Fruit fly (Drosophila melanogaster) whole organism, embryonic: ENCODE results near the gene CG32650.

Experiments
- Atf-2 ChIP-seq: fragments of 200-800 bp; sonication (Bioruptor generic); optimal IDR thresholded peaks from 2 replicates; lab custom pipeline; 2016; ENCODE audit warnings: missing biosample characterization, missing genetic modification characterization
- Bdp1 ChIP-seq: fragments of 200-800 bp; sonication (Bioruptor generic); optimal IDR thresholded peaks from 3 replicates; lab custom pipeline; 2016; ENCODE audit warnings: missing biosample characterization, missing genetic modification characterization
- CG11398 ChIP-seq: fragments of 200-800 bp; sonication (Bioruptor generic); optimal IDR thresholded peaks from 2 replicates; lab custom pipeline; 2016; ENCODE audit warnings: missing biosample characterization, missing genetic modification characterization
- CG13287 ChIP-seq: fragments of 200-800 bp; sonication (Bioruptor generic); IDR thresholded peaks from 2 replicates; pipeline ENCODE4 v1.3.6; 2022; ENCODE audit warnings: missing biosample characterization, missing genetic modification characterization; ENCODE audit not compliant: partially characterized antibody
- CG14014 ChIP-seq: fragments of 200-800 bp; sonication (Bioruptor generic); IDR thresholded peaks from 2 replicates; pipeline ENCODE4 v1.3.6; 2022; ENCODE audit warnings: missing biosample characterization, missing genetic modification characterization
- CG14667 ChIP-seq: fragments of 200-800 bp; sonication (Bioruptor generic); IDR thresholded peaks from 2 replicates; pipeline ENCODE4 v1.3.6; 2022; ENCODE audit warnings: missing biosample characterization, missing genetic modification characterization
- CG15479 ChIP-seq: fragments of 200-800 bp; sonication (Bioruptor generic); optimal IDR thresholded peaks from 3 replicates; lab custom pipeline; 2019; ENCODE audit warnings: missing biosample characterization, mild to moderate bottlenecking, missing genetic modification characterization, moderate library complexity
- CG1603 ChIP-seq: fragments of 200-800 bp; sonication (Bioruptor generic); optimal IDR thresholded peaks from 2 replicates; lab custom pipeline; 2019; ENCODE audit warnings: missing biosample characterization, mild to moderate bottlenecking, missing genetic modification characterization, moderate library complexity
- CG16863 ChIP-seq: fragments of 200-800 bp; sonication (Bioruptor generic); optimal IDR thresholded peaks from 3 replicates; lab custom pipeline; 2016; ENCODE audit warnings: missing biosample characterization, missing genetic modification characterization
- CG17361 ChIP-seq: fragments of 200-800 bp; sonication (Bioruptor generic); IDR thresholded peaks from 3 replicates; pipeline ENCODE4 v1.3.6; 2022; ENCODE audit warnings: missing biosample characterization, missing genetic modification characterization
- CG17612 ChIP-seq: fragments of 200-800 bp; sonication (Bioruptor generic); IDR thresholded peaks from 2 replicates; pipeline ENCODE4 v1.3.6; 2022; ENCODE audit warnings: missing biosample characterization, missing genetic modification characterization
- CG17802 ChIP-seq: fragments of 200-800 bp; sonication (Bioruptor generic); optimal IDR thresholded peaks from 2 replicates; lab custom pipeline; 2018; ENCODE audit warnings: missing biosample characterization, mild to moderate bottlenecking, missing genetic modification characterization, moderate library complexity
- CG18599 ChIP-seq: fragments of 200-800 bp; sonication (Bioruptor generic); optimal IDR thresholded peaks from 3 replicates; lab custom pipeline; 2017; ENCODE audit warnings: missing biosample characterization, missing genetic modification characterization, mild to moderate bottlenecking, moderate library complexity, missing genetic modification reagents
- CG2889 ChIP-seq: fragments of 200-800 bp; sonication (Bioruptor generic); IDR thresholded peaks from 3 replicates; pipeline ENCODE4 v1.3.6; 2022; ENCODE audit warnings: missing biosample characterization, missing genetic modification characterization
- CG30403 ChIP-seq: fragments of 200-800 bp; sonication (Bioruptor generic); optimal IDR thresholded peaks from 3 replicates; lab custom pipeline; 2016; ENCODE audit warnings: missing biosample characterization, missing genetic modification characterization
- CG3281 ChIP-seq: fragments of 200-800 bp; sonication (Bioruptor generic); optimal IDR thresholded peaks from 3 replicates; lab custom pipeline; 2017; ENCODE audit warnings: missing biosample characterization, mild to moderate bottlenecking, missing genetic modification characterization
- CG3726 ChIP-seq: fragments of 200-800 bp; sonication (Bioruptor generic); IDR thresholded peaks from 3 replicates; pipeline ENCODE4, ENCODE4 v1.3.6; 2022; ENCODE audit warnings: missing biosample characterization, missing genetic modification characterization
- CG3838 ChIP-seq: fragments of 200-800 bp; sonication (Bioruptor generic); optimal IDR thresholded peaks from 3 replicates; lab custom pipeline; 2016; ENCODE audit warnings: missing biosample characterization, missing genetic modification characterization
- CG4820 ChIP-seq: fragments of 200-800 bp; sonication (Bioruptor generic); optimal IDR thresholded peaks from 3 replicates; lab custom pipeline; 2016; ENCODE audit warnings: missing biosample characterization, missing genetic modification characterization
- CG6654 ChIP-seq: fragments of 200-800 bp; sonication (Bioruptor generic); optimal IDR thresholded peaks from 2 replicates; lab custom pipeline; 2017; ENCODE audit warnings: missing biosample characterization, mild to moderate bottlenecking, missing genetic modification characterization
- CG8290 ChIP-seq, 3 experiments: fragments of 200-800 bp; sonication (Bioruptor generic); optimal IDR thresholded peaks; 2 replicates each; lab custom pipeline; 2016 to 2019; ENCODE audit warnings: missing biosample characterization in 3 of 3, missing genetic modification characterization in 3 of 3, mild to moderate bottlenecking in 2 of 3, moderate library complexity in 1 of 3
- CG9932 ChIP-seq: fragments of 200-800 bp; sonication (Bioruptor generic); IDR thresholded peaks from 2 replicates; pipeline ENCODE4 v1.3.6; 2022; ENCODE audit warnings: missing biosample characterization, missing genetic modification characterization
- D ChIP-seq, 2 experiments: fragments of 200-800 bp in 1 of 2; fragments of >200 bp in 1 of 2; sonication (Bioruptor generic) in 1 of 2; optimal IDR thresholded peaks; 2 replicates in 1 of 2; 3 replicates in 1 of 2; lab custom pipeline; 2017; ENCODE audit warnings: mild to moderate bottlenecking in 1 of 2, missing biosample characterization in 1 of 2, missing genetic modification characterization in 1 of 2, missing genetic modification reagents in 1 of 2
- Dp ChIP-seq: fragments of 200-800 bp; sonication (Bioruptor generic); optimal IDR thresholded peaks from 2 replicates; lab custom pipeline; 2018; ENCODE audit warnings: missing biosample characterization, mild to moderate bottlenecking, missing genetic modification characterization, moderate library complexity
- Drgx ChIP-seq: fragments of 200-800 bp; sonication (Bioruptor generic); IDR thresholded peaks from 2 replicates; pipeline ENCODE4 v1.3.6; 2022; ENCODE audit warnings: missing biosample characterization, missing genetic modification characterization
- Eip74EF ChIP-seq, 2 experiments: fragments of 200-800 bp in 1 of 2; fragments of >200 bp in 1 of 2; sonication (Bioruptor generic) in 1 of 2; optimal IDR thresholded peaks; 2 replicates each; lab custom pipeline; 2017 to 2019; ENCODE audit warnings: missing biosample characterization in 2 of 2, missing genetic modification characterization in 2 of 2, mild to moderate bottlenecking in 1 of 2, moderate library complexity in 1 of 2
- Oaz ChIP-seq: fragments of 200-800 bp; sonication (Bioruptor generic); IDR thresholded peaks from 2 replicates; pipeline ENCODE4 v1.3.6; 2022; ENCODE audit warnings: missing biosample characterization, missing genetic modification characterization
- PHDP ChIP-seq: fragments of 200-800 bp; sonication (Bioruptor generic); optimal IDR thresholded peaks from 3 replicates; lab custom pipeline; 2018; ENCODE audit warnings: missing biosample characterization, mild to moderate bottlenecking, missing genetic modification characterization, moderate library complexity
- Xrp1 ChIP-seq: fragments of 200-800 bp; sonication (Bioruptor generic); IDR thresholded peaks from 2 replicates; pipeline ENCODE4 v1.3.6; 2022; ENCODE audit warnings: missing biosample characterization, missing genetic modification characterization
- amos ChIP-seq: fragments of 200-800 bp; sonication (Bioruptor generic); IDR thresholded peaks from 2 replicates; pipeline ENCODE4 v1.3.6; 2022; ENCODE audit warnings: missing biosample characterization, missing genetic modification characterization; ENCODE audit not compliant: partially characterized antibody
- bowl ChIP-seq: fragments of 200-800 bp; sonication (Bioruptor generic); IDR thresholded peaks from 2 replicates; pipeline ENCODE4 v1.3.6; 2022; ENCODE audit warnings: missing biosample characterization, missing genetic modification characterization
- chm ChIP-seq: fragments of 200-800 bp; sonication (Bioruptor generic); IDR thresholded peaks from 2 replicates; pipeline ENCODE4 v1.3.6; 2022; ENCODE audit warnings: missing biosample characterization, missing genetic modification characterization
- ci ChIP-seq: fragments of 200-800 bp; sonication (Bioruptor generic); IDR thresholded peaks from 3 replicates; pipeline ENCODE4 v1.3.6; 2022; ENCODE audit warnings: missing biosample characterization, missing genetic modification characterization
- crol ChIP-seq: fragments of 200-800 bp; sonication (Bioruptor generic); IDR thresholded peaks from 2 replicates; pipeline ENCODE4 v1.3.6; 2022; ENCODE audit warnings: missing biosample characterization, missing genetic modification characterization
- grau ChIP-seq: fragments of 200-800 bp; optimal IDR thresholded peaks from 3 replicates; lab custom pipeline; 2019; ENCODE audit warnings: missing biosample characterization, mild to moderate bottlenecking, missing genetic modification characterization, moderate library complexity
- h ChIP-seq: fragments of >200 bp; optimal IDR thresholded peaks from 2 replicates; lab custom pipeline; 2017
- kah ChIP-seq: fragments of 200-800 bp; sonication (Bioruptor generic); optimal IDR thresholded peaks from 2 replicates; lab custom pipeline; 2018; ENCODE audit warnings: missing biosample characterization, mild to moderate bottlenecking, missing genetic modification characterization
- mirr ChIP-seq: fragments of 200-800 bp; sonication (Bioruptor generic); optimal IDR thresholded peaks from 3 replicates; lab custom pipeline; 2018; ENCODE audit warnings: missing biosample characterization, mild to moderate bottlenecking, missing genetic modification characterization
- sima ChIP-seq: fragments of 200-800 bp; sonication (Bioruptor generic); optimal IDR thresholded peaks from 2 replicates; lab custom pipeline; 2016; ENCODE audit warnings: missing biosample characterization, missing genetic modification characterization
- sr ChIP-seq: fragments of 200-800 bp; sonication (Bioruptor generic); IDR thresholded peaks from 3 replicates; pipeline ENCODE4 v1.3.6; 2022; ENCODE audit warnings: missing biosample characterization, missing genetic modification characterization
- stc ChIP-seq: fragments of 200-800 bp; sonication (Bioruptor generic); IDR thresholded peaks from 2 replicates; pipeline ENCODE4 v1.3.6; 2022; ENCODE audit warnings: missing biosample characterization, missing genetic modification characterization
- unpg ChIP-seq: fragments of 200-800 bp; sonication (Bioruptor generic); optimal IDR thresholded peaks from 3 replicates; lab custom pipeline; 2018; ENCODE audit warnings: missing biosample characterization, mild to moderate bottlenecking, missing genetic modification characterization, moderate library complexity
- z ChIP-seq: fragments of 200-800 bp; sonication (Bioruptor generic); IDR thresholded peaks from 3 replicates; pipeline ENCODE4 v1.3.6; 2022; ENCODE audit warnings: missing biosample characterization, missing genetic modification characterization
- zen2 ChIP-seq: fragments of 200-800 bp; sonication (Bioruptor generic); IDR thresholded peaks from 3 replicates; pipeline ENCODE4 v1.3.6; 2022; ENCODE audit warnings: missing biosample characterization, missing genetic modification characterization; ENCODE audit not compliant: partially characterized antibody

The CG32650 gene

DNA sequence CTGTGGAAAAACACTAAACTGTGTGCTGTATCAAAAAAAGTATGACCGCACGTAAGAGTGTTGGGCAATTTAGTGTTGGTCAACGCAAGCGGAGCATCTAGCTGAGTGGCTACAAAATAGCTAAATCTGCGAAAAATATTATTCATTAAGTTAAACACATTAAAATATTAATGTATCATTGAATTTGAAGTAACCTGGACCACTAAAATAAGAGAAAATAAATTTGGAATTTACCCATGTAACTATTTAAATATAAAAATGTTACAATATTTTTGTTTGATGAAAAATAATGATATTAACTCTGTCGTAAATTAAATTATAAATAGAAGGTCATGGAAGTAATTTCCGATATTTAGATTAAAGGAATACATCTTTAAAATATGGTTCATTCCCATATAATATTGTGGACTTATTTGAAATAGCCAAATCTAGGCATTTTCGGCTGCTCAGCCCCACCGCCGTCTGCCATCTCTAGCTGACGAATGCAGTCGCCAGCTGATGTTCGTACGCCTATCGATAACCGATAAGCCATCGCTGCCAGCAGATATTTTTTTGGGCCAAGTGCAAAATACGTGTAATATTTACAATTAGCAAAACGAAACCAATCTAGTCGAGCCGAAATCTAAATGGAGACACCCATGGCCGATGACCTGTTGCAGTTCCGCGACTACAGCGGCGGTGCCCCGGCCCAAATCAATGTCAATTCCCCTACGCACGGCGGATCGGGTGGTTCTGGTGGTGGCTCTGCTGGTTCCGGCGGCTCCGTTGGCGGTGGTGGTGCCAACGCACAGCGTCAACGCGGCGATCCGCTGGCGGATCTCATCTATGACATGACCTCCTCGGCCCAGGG is 11.3 kb upstream of the CG32650 start, which contains the start of the genes Brms1 and CG4645 (continued):
- TF ChIP-seq CG9932 (GFP tag; lab: Robert Waterston, UW), result peak; percentile 74
- no peak for TF ChIP-seq z (GFP tag; lab: Robert Waterston, UW)
- TF ChIP-seq CG15479 (GFP tag; lab: Kevin White, UChicago), result no peak
- no peak for TF ChIP-seq h (lab: Kevin White, UChicago)
- TF ChIP-seq Xrp1 (GFP tag; lab: Robert Waterston, UW), result peak; percentile 27; the same call in 1 of the 2 replicates
- no peak for TF ChIP-seq CG6654 (GFP tag; lab: Kevin White, UChicago)
- TF ChIP-seq unpg (GFP tag; lab: Kevin White, UChicago), result no peak
- TF ChIP-seq grau (tag; lab: Kevin White, UChicago), result peak; percentile 57
- TF ChIP-seq CG14667 (GFP tag; lab: Robert Waterston, UW), result 0 out of 2 replicates have a peak, but pooled peaks have one; percentile 21
- no peak for TF ChIP-seq CG1603
- TF ChIP-seq D (optimal IDR thresholded peaks at IDR 0.05; lab: Kevin White, UChicago), result no peak
- TF ChIP-seq D (GFP tag; optimal IDR thresholded peaks at IDR 0.05; lab: Kevin White, UChicago), result no peak
- peak; percentile 29 for TF ChIP-seq CG13287 (GFP tag; lab: Robert Waterston, UW)
- TF ChIP-seq Bdp1 (GFP tag; lab: Kevin White, UChicago), result no peak
- peak; percentile 33; the same call in 2 of the 3 replicates for TF ChIP-seq ci (GFP tag; lab: Robert Waterston, UW)
- no peak for TF ChIP-seq CG17802 (tag; lab: Kevin White, UChicago)
- TF ChIP-seq Atf-2 (GFP tag; lab: Kevin White, UChicago), result no peak
- peak; percentile 79 for TF ChIP-seq CG30403 (GFP tag; lab: Kevin White, UChicago)
- no peak; the same call in 1 of the 2 replicates for TF ChIP-seq stc (GFP tag; lab: Robert Waterston, UW)
- TF ChIP-seq amos (GFP tag; lab: Robert Waterston, UW), result 0 out of 2 replicates have a peak, but pooled peaks have one; percentile 30
- TF ChIP-seq mirr (GFP tag; lab: Kevin White, UChicago), result no peak
- TF ChIP-seq CG16863, result no peak
- peak; percentile 9 for TF ChIP-seq PHDP
- no peak for TF ChIP-seq CG11398 (GFP tag; lab: Kevin White, UChicago)
- TF ChIP-seq CG17612, result no peak
- peak; percentile 32 for TF ChIP-seq CG18599 (GFP tag; lab: Kevin White, UChicago)
- no peak for TF ChIP-seq CG3838
- no peak for TF ChIP-seq Oaz (GFP tag; lab: Robert Waterston, UW)
- peak; percentile 38 for TF ChIP-seq CG4820 (GFP tag; lab: Kevin White, UChicago)
- TF ChIP-seq zen2 (GFP tag; lab: Robert Waterston, UW), result no peak
- TF ChIP-seq crol (GFP tag; lab: Robert Waterston, UW), result no peak
- no peak for TF ChIP-seq chm (GFP tag; lab: Robert Waterston, UW)
- no peak for TF ChIP-seq CG3726 (GFP tag; lab: Robert Waterston, UW)
- TF ChIP-seq CG2889, result no peak
- no peak for TF ChIP-seq Dp (GFP tag; lab: Kevin White, UChicago)
- no peak for TF ChIP-seq Drgx (GFP tag; lab: Robert Waterston, UW)
- peak; percentile 25 for TF ChIP-seq CG8290 (GFP tag; optimal IDR thresholded peaks at IDR 0.05; lab: Kevin White, UChicago)
- peak; percentile 39 to 56 for TF ChIP-seq CG8290 (tag; optimal IDR thresholded peaks at IDR 0.05; lab: Kevin White, UChicago)
- TF ChIP-seq CG14014 (GFP tag; lab: Robert Waterston, UW), result no peak
- no peak for TF ChIP-seq sima
- no peak for TF ChIP-seq sr
- no peak for TF ChIP-seq bowl
- TF ChIP-seq Eip74EF (GFP tag; optimal IDR thresholded peaks at IDR 0.05; lab: Kevin White, UChicago), result no peak
- peak; percentile 83 for TF ChIP-seq CG17361 (GFP tag; lab: Robert Waterston, UW)
- peak; percentile 46 for TF ChIP-seq CG3281 (GFP tag; lab: Kevin White, UChicago)
- no peak for TF ChIP-seq kah (GFP tag; lab: Kevin White, UChicago)
